Fruit fly (Drosophila melanogaster): ENCODE results near the gene TrxT.

The TrxT gene

DNA sequence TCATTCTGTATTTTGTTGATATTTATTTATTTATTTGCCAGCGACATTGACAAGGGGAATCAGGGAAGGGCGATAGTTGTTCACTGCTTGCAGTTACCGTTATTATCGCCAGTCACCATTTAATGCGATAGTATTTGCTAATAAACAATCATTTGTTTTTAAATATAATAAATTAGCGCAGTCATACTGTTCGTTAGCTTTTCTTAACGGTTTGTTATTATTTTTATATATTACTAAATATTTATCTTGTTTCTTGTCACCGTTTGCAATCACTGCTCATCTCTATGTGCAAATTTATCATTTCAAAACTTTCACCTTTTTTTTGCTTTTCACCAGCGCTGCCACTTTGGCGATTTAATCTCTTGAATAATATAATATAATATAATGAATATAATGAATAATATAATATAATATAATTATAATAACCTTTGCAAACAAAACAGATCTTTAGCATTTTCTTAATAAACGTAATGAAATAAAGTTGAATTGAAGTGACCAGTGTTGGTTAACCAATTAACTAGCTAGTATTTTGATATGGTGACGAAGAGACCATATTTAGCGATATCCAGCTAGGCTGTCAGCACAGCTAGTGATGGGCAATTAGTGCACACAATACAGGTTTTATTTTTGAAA is 17.7 kb upstream of the TrxT start, which contains the start of the genes CG3309 and XRCC1 (continued):
- peak; percentile 78 for TF ChIP-seq hbn (GFP tag; IDR thresholded peaks at IDR 0.05; ENCODE audit: partially characterized antibody)
- no peak for TF ChIP-seq CG7928 (GFP tag; optimal IDR thresholded peaks at IDR 0.05)
- no peak for TF ChIP-seq dan (GFP tag; IDR thresholded peaks at IDR 0.05)
- peak; percentile 51; the same call in 1 of the 2 replicates for TF ChIP-seq klu (GFP tag; IDR thresholded peaks at IDR 0.05)
- peak; percentile 86 for TF ChIP-seq CG13287 (GFP tag; IDR thresholded peaks at IDR 0.05; ENCODE audit: partially characterized antibody)
- TF ChIP-seq tap (tag; optimal IDR thresholded peaks at IDR 0.05): peak; percentile 6
- TF ChIP-seq Dbx (GFP tag; IDR thresholded peaks at IDR 0.05): peak; percentile 64; the same call in 2 of the 3 replicates
- no peak for TF ChIP-seq CG13296 (GFP tag; optimal IDR thresholded peaks at IDR 0.05)
- peak; percentile 42 for TF ChIP-seq CG17359 (tag; optimal IDR thresholded peaks at IDR 0.05)
- peak; percentile 87 for TF ChIP-seq Ets65A (GFP tag)
- TF ChIP-seq CG15601 (tag; optimal IDR thresholded peaks at IDR 0.05): peak; percentile 16
- peak; percentile 62 for TF ChIP-seq grau (tag; optimal IDR thresholded peaks at IDR 0.05)
- no peak for TF ChIP-seq dmrt99B (tag; optimal IDR thresholded peaks at IDR 0.05)
- TF ChIP-seq CG18262 (tag; optimal IDR thresholded peaks at IDR 0.05): peak; percentile 65
- TF ChIP-seq org-1 (GFP tag; optimal IDR thresholded peaks at IDR 0.05): no peak
- TF ChIP-seq CG16815 (GFP tag; optimal IDR thresholded peaks at IDR 0.05): peak; percentile 23
- TF ChIP-seq CG11398 (GFP tag; optimal IDR thresholded peaks at IDR 0.05): no peak
- no peak; the same call in 2 of the 3 replicates for TF ChIP-seq Optix (GFP tag; IDR thresholded peaks at IDR 0.05)
- no peak for TF ChIP-seq CrebB (tag; optimal IDR thresholded peaks at IDR 0.05)
- peak; percentile 48 for TF ChIP-seq Xbp1 (GFP tag; optimal IDR thresholded peaks at IDR 0.05)
- no peak for TF ChIP-seq CG11093 (GFP tag; IDR thresholded peaks at IDR 0.05)
- no peak for TF ChIP-seq cas (GFP tag; IDR thresholded peaks at IDR 0.05)
- peak; percentile 47 for TF ChIP-seq CG7839 (tag; optimal IDR thresholded peaks at IDR 0.05)
- peak; percentile 45; the same call in 1 of the 3 replicates for TF ChIP-seq zfh1 (GFP tag; IDR thresholded peaks at IDR 0.05)
- TF ChIP-seq Med (GFP tag): peak; percentile 82
- TF ChIP-seq ind (GFP tag; optimal IDR thresholded peaks at IDR 0.05): peak; percentile 31
- TF ChIP-seq mld (GFP tag; IDR thresholded peaks at IDR 0.05; ENCODE audit: partially characterized antibody): peak; percentile 64; the same call in 2 of the 3 replicates
- peak; percentile 71 for TF ChIP-seq Ptx1 (GFP tag; IDR thresholded peaks at IDR 0.05)
- peak; percentile 28; the same call in 1 of the 2 replicates for TF ChIP-seq gt (GFP tag; IDR thresholded peaks at IDR 0.05)
- no peak for TF ChIP-seq exex (tag; optimal IDR thresholded peaks at IDR 0.05)
- peak; percentile 28 for TF ChIP-seq CG4424 (GFP tag; optimal IDR thresholded peaks at IDR 0.05)
- peak; percentile 49 for TF ChIP-seq CG9215 (GFP tag; IDR thresholded peaks at IDR 0.05)
- TF ChIP-seq ara (GFP tag; IDR thresholded peaks at IDR 0.05): peak; percentile 55; the same call in 1 of the 2 replicates
- TF ChIP-seq CG2120 (GFP tag; optimal IDR thresholded peaks at IDR 0.05): peak; percentile 47
- TF ChIP-seq knrl (GFP tag; IDR thresholded peaks at IDR 0.05; ENCODE audit: partially characterized antibody): peak; percentile 91
- no peak for TF ChIP-seq CG2202 (tag; optimal IDR thresholded peaks at IDR 0.05)
- TF ChIP-seq Gug (GFP tag; IDR thresholded peaks at IDR 0.05): peak; percentile 59; the same call in 2 of the 4 replicates
- peak; percentile 31 for TF ChIP-seq az2 (GFP tag; optimal IDR thresholded peaks at IDR 0.05)
- no peak for TF ChIP-seq Hand (GFP tag; optimal IDR thresholded peaks at IDR 0.05)
- no peak for TF ChIP-seq D19A (tag; optimal IDR thresholded peaks at IDR 0.05)
- peak; percentile 47 for TF ChIP-seq Hsf (GFP tag; optimal IDR thresholded peaks at IDR 0.05)
- peak; percentile 76 for TF ChIP-seq tna (GFP tag; IDR thresholded peaks at IDR 0.05; ENCODE audit: partially characterized antibody)
- TF ChIP-seq HLHmδ (GFP tag; optimal IDR thresholded peaks at IDR 0.05): no peak
- TF ChIP-seq CG16863 (GFP tag; optimal IDR thresholded peaks at IDR 0.05): no peak
- TF ChIP-seq lab (GFP tag; optimal IDR thresholded peaks at IDR 0.05): no peak
- TF ChIP-seq CG14050 (GFP tag; IDR thresholded peaks at IDR 0.05): peak; percentile 13; the same call in 1 of the 3 replicates
- TF ChIP-seq CG3407 (GFP tag; optimal IDR thresholded peaks at IDR 0.05): peak; percentile 7
- peak; percentile 53 for TF ChIP-seq CG13424 (tag; optimal IDR thresholded peaks at IDR 0.05)
- TF ChIP-seq BtbVII (GFP tag; optimal IDR thresholded peaks at IDR 0.05): no peak

All from whole organism, embryonic.